Worm (Caenorhabditis elegans) whole organism, midembryonic: Measurements from ENCODE around the gene osm-10.
A peak's percentile ranks its signal among the peaks of the same experiment; 100 is the strongest.

Source experiments
- T22C8.4 ChIP-seq: fragments of 200-800 bp; sonication (Bioruptor generic); IDR thresholded peaks from 2 replicates; pipeline ENCODE4 v1.3.6; 2022; ENCODE audit warnings: missing genetic modification characterization, missing compliant biosample characterization
- cog-1 ChIP-seq: sonication (generic microtip); optimal IDR thresholded peaks from 2 replicates; lab custom pipeline; 2016; ENCODE audit warnings: missing genetic modification characterization, missing compliant biosample characterization
- flt-1 ChIP-seq: fragments of 200-800 bp; sonication (Bioruptor generic); IDR thresholded peaks from 2 replicates; pipeline ENCODE4 v1.3.6; 2022; ENCODE audit warnings: missing genetic modification characterization, missing compliant biosample characterization
- klf-2 ChIP-seq: fragments of 200-800 bp; sonication (Bioruptor generic); conservative IDR thresholded peaks from 2 replicates; pipeline ENCODE4 v1.3.6; 2022; ENCODE audit warnings: missing genetic modification reagents, missing genetic modification characterization, missing compliant biosample characterization
- med-1 ChIP-seq: sonication (generic microtip); optimal IDR thresholded peaks from 2 replicates; lab custom pipeline; 2017; ENCODE audit warnings: missing genetic modification characterization, mild to moderate bottlenecking, missing compliant biosample characterization, antibody characterized with exemption, missing genetic modification reagents; ENCODE audit not compliant: insufficient read depth
- ref-1 ChIP-seq: fragments of 200-800 bp; sonication (Bioruptor generic); conservative IDR thresholded peaks from 2 replicates; pipeline ENCODE4 v1.3.6; 2022; ENCODE audit warnings: missing genetic modification reagents, missing genetic modification characterization, missing compliant biosample characterization
- tab-1 ChIP-seq: fragments of 200-800 bp; sonication (Bioruptor generic); IDR thresholded peaks from 2 replicates; pipeline ENCODE4 v1.3.6; 2022; ENCODE audit warnings: missing genetic modification characterization, missing compliant biosample characterization
- ztf-23 ChIP-seq: fragments of 200-800 bp; sonication (Bioruptor generic); IDR thresholded peaks from 2 replicates; pipeline ENCODE4 v1.3.6; 2022; ENCODE audit warnings: missing genetic modification reagents, missing genetic modification characterization, missing compliant biosample characterization
- ztf-29 ChIP-seq: fragments of 200-800 bp; sonication (Bioruptor generic); IDR thresholded peaks from 2 replicates; pipeline ENCODE4 v1.3.6; 2022; ENCODE audit warnings: missing genetic modification reagents, missing genetic modification characterization, missing compliant biosample characterization

The osm-10 gene

ce11 chrIII:7234148-7234547 lies 8.9 kb upstream of the osm-10 start, which contains the start of gene ndus-8:
Gene ndus-8 (minus strand): TSS chrIII:7234202.
- no peak for TF ChIP-seq tab-1
- TF ChIP-seq med-1 (GFP tag; lab: Kevin White, UChicago) = no peak
- TF ChIP-seq ztf-29 (GFP tag; lab: Robert Waterston, UW) = no peak
- peak; percentile 21 for TF ChIP-seq cog-1 (tag; lab: Kevin White, UChicago)
- no peak for TF ChIP-seq flt-1
- no peak for TF ChIP-seq ztf-23 (GFP tag; lab: Robert Waterston, UW)

DNA sequence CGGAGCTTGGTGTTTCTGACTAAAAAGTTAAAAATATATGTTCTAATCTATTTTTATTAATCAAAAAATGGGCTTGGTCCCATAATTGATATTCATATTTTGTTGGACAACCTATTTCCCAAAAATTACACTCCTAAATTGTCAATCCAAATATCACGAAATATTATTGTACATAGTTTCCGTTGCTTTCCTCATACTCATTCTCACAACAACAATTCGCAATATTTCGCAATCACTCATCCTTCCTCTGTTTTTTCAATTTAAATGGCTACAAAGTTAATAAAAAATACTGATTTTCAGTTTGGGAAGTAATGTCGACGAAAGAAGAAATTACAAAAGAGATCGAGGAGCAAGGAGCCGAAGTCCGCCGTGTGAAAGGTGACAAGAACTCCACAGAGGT lies 4.4 kb upstream of the osm-10 start, which contains the start of gene pars-1:
Gene pars-1, plus strand, starts transcription at position 301 of the 400 bp plus-strand sequence.
- TF ChIP-seq med-1 (GFP tag; lab: Kevin White, UChicago) = no peak
- TF ChIP-seq klf-2 = no peak
- TF ChIP-seq ztf-23 (GFP tag; lab: Robert Waterston, UW) = no peak
- TF ChIP-seq flt-1 = no peak
- no peak for TF ChIP-seq tab-1
- TF ChIP-seq ztf-29 (GFP tag; lab: Robert Waterston, UW) = no peak
- no peak for TF ChIP-seq T22C8.4

DNA sequence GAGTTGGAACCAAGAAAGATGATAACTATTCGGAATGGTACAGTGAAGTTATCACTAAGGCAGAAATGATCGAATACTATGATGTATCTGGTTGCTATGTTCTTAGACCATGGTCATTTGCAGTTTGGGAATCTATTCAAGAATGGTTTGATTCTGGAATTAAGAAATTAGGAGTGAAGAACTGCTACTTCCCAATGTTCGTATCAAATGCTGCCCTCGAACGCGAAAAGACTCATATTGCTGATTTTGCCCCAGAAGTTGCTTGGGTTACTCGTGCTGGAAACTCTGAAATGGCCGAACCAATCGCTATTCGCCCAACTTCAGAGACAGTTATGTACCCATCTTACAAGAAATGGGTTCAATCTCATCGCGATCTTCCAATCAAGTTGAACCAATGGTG lies 3.7 kb upstream of the osm-10 start:
- no peak for TF ChIP-seq ztf-23 (GFP tag; lab: Robert Waterston, UW)
- TF ChIP-seq med-1 (GFP tag; lab: Kevin White, UChicago) = no peak
- no peak for TF ChIP-seq cog-1 (tag; lab: Kevin White, UChicago)
- TF ChIP-seq tab-1 = no peak
- TF ChIP-seq ref-1 (GFP tag; lab: Robert Waterston, UW) = no peak
- no peak for TF ChIP-seq flt-1
- TF ChIP-seq klf-2 = no peak
- no peak for TF ChIP-seq T22C8.4
- TF ChIP-seq ztf-29 (GFP tag; lab: Robert Waterston, UW) = no peak

ce11 chrIII:7241065-7241464 lies 2.0 kb upstream of the osm-10 start, which contains the start of gene ztf-31:
Gene ztf-31 (plus strand): TSS chrIII:7241365.
- TF ChIP-seq cog-1 (tag; lab: Kevin White, UChicago) (no peak), T22C8.4 (no peak), flt-1 (no peak), ref-1 (GFP tag; lab: Robert Waterston, UW) (no peak), klf-2 (no peak), ztf-29 (GFP tag; lab: Robert Waterston, UW) (no peak), tab-1 (no peak), med-1 (GFP tag; lab: Kevin White, UChicago) (no peak), ztf-23 (GFP tag; lab: Robert Waterston, UW) (no peak)

DNA sequence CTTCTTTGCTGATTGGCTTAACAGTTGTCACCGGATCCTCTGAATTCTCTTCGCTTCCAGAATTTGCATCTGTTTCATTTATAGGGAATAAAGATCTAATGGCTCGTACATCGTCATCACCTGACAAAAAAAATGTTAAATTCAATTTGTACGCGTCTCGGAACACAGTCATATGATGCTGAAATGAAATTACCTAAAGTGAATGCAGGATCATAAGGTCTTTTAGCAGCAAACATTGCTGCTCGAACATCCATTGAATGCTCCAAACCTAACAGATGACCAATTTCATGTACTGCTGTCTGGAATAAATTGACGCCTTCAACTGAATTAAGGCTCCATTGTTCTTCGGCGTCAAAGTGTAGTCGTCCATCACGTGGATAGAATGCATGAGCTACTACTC lies 3.3 kb downstream of the osm-10 start:
- TF ChIP-seq med-1 (GFP tag; lab: Kevin White, UChicago) = no peak

ce11 chrIII:7247740-7248139 lies 4.7 kb downstream of the osm-10 start, which contains the start of gene zmp-6:
Gene zmp-6 (minus strand): TSS chrIII:7247840.
- TF ChIP-seq flt-1 (no peak), T22C8.4 (no peak), ref-1 (GFP tag; lab: Robert Waterston, UW) (no peak), tab-1 (no peak), klf-2 (no peak), ztf-29 (GFP tag; lab: Robert Waterston, UW) (no peak), cog-1 (tag; lab: Kevin White, UChicago) (no peak), med-1 (GFP tag; lab: Kevin White, UChicago) (no peak)

- no peak for TF ChIP-seq T22C8.4
- TF ChIP-seq cog-1 (tag; lab: Kevin White, UChicago) = no peak
- TF ChIP-seq ref-1 (GFP tag; lab: Robert Waterston, UW) = no peak
- no peak for TF ChIP-seq tab-1
- no peak for TF ChIP-seq ztf-29 (GFP tag; lab: Robert Waterston, UW)
- no peak for TF ChIP-seq klf-2
- TF ChIP-seq med-1 (GFP tag; lab: Kevin White, UChicago) = no peak
- no peak for TF ChIP-seq ztf-23 (GFP tag; lab: Robert Waterston, UW)
- TF ChIP-seq flt-1 = no peak
Measured at ce11 chrIII:7253669-7254068, 10.6 kb downstream of the osm-10 start.

DNA sequence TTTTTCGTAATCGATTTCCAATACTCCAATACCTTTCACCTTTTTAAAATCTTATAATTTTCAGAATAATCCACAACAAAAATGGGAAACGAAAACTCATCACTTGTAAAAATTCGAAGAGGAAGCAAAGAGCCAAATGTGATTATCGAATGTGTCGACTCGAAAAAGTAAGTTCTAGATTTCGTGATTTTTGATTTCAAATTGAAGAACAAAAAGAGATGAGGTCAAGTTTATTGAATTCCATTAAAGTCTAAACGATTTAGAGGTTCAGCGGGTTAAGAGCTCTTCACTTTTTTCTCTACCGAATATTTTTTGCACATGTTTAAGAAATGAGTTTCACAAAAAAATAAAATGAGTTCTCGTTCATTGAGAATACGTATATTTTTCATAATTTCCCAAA lies 15.9 kb downstream of the osm-10 start, which contains the start of gene B0361.4:
Gene B0361.4, plus strand, starts transcription at position 61 of the 400 bp plus-strand sequence.
- TF ChIP-seq tab-1 (no peak), ztf-29 (GFP tag; lab: Robert Waterston, UW) (no peak), ref-1 (GFP tag; lab: Robert Waterston, UW) (no peak), cog-1 (tag; lab: Kevin White, UChicago) (no peak), med-1 (GFP tag; lab: Kevin White, UChicago) (no peak), T22C8.4 (no peak), ztf-23 (GFP tag; lab: Robert Waterston, UW) (no peak), klf-2 (no peak)

- TF ChIP-seq flt-1 (no peak), med-1 (GFP tag; lab: Kevin White, UChicago) (no peak), ztf-23 (GFP tag; lab: Robert Waterston, UW) (no peak), ztf-29 (GFP tag; lab: Robert Waterston, UW) (no peak), ref-1 (GFP tag; lab: Robert Waterston, UW) (no peak)
Measured at ce11 chrIII:7262592-7262991, 19.5 kb downstream of the osm-10 start.

- TF ChIP-seq cog-1 (tag; lab: Kevin White, UChicago) (no peak), T22C8.4 (no peak), med-1 (GFP tag; lab: Kevin White, UChicago) (no peak), ztf-23 (GFP tag; lab: Robert Waterston, UW) (no peak), ztf-29 (GFP tag; lab: Robert Waterston, UW) (no peak), klf-2 (no peak), tab-1 (no peak), flt-1 (no peak), ref-1 (GFP tag; lab: Robert Waterston, UW) (no peak)
Measured at ce11 chrIII:7263028-7263427, 19.9 kb downstream of the osm-10 start.
